Worm (Caenorhabditis elegans) whole organism, L4 larva: ENCODE measurements around the gene snt-1.

ENCODE experiments used
- F49E8.2 ChIP-seq: sonication (generic microtip); optimal IDR thresholded peaks from 2 replicates; lab custom pipeline; 2016; ENCODE audit warnings: missing compliant biosample characterization, mild to moderate bottlenecking, missing genetic modification characterization, borderline replicate concordance
- Y75B8A.6 ChIP-seq: fragments of 200-800 bp; sonication (Bioruptor generic); IDR thresholded peaks from 2 replicates; pipeline ENCODE4 v1.3.6; 2022; ENCODE audit warnings: missing genetic modification reagents, missing genetic modification characterization, missing compliant biosample characterization
- ZK546.5 ChIP-seq, 2 experiments: sonication (generic microtip); optimal IDR thresholded peaks; 2 replicates each; lab custom pipeline; 2017; ENCODE audit warnings: missing biosample characterization in 2 of 2, missing genetic modification characterization in 2 of 2
- aha-1 ChIP-seq: fragments of 150-350 bp; peaks from one replicate; lab custom pipeline; 2014; ENCODE audit warnings: missing biosample characterization, missing genetic modification characterization
- aly-2 ChIP-seq: sonication (generic microtip); optimal IDR thresholded peaks from 2 replicates; lab custom pipeline; 2018; ENCODE audit warnings: missing biosample characterization, missing genetic modification characterization
- ama-1 ChIP-seq: fragments of 150-350 bp; optimal IDR thresholded peaks from 2 replicates; lab custom pipeline; 2014; ENCODE audit warnings: inconsistent platforms, mixed read lengths
- ctbp-1 ChIP-seq: fragments of 200-800 bp; sonication (Bioruptor generic); IDR thresholded peaks from 2 replicates; pipeline ENCODE4 v1.3.6; 2022; ENCODE audit warnings: missing genetic modification reagents, missing genetic modification characterization, missing compliant biosample characterization
- fos-1 ChIP-seq: fragments of 150-350 bp; optimal IDR thresholded peaks from 2 replicates; lab custom pipeline; 2014; ENCODE audit warnings: missing biosample characterization, missing genetic modification characterization
- hif-1 ChIP-seq, 2 experiments: sonication (generic microtip); optimal IDR thresholded peaks; 2 replicates each; lab custom pipeline; 2016 to 2017; ENCODE audit warnings: missing compliant biosample characterization in 2 of 2, missing genetic modification characterization in 2 of 2, missing genetic modification reagents in 2 of 2, missing genotype in 2 of 2, mild to moderate bottlenecking in 1 of 2
- hmg-1.1 ChIP-seq: fragments of 200-800 bp; sonication (Bioruptor generic); IDR thresholded peaks from 2 replicates; pipeline ENCODE4 v1.3.6; 2022; ENCODE audit warnings: missing genetic modification reagents, missing genetic modification characterization, missing compliant biosample characterization
- lim-7 ChIP-seq: fragments of 200-800 bp; sonication (Bioruptor generic); IDR thresholded peaks from 2 replicates; pipeline ENCODE4 v1.3.6; 2022; ENCODE audit warnings: missing genetic modification characterization, missing compliant biosample characterization
- lin-1 ChIP-seq: fragments of 200-800 bp; sonication (Bioruptor generic); IDR thresholded peaks from 2 replicates; pipeline ENCODE4 v1.3.6; 2022; ENCODE audit warnings: missing genetic modification reagents, missing genetic modification characterization, missing compliant biosample characterization
- lin-39 ChIP-seq: fragments of 150-350 bp; optimal IDR thresholded peaks from 2 replicates; lab custom pipeline; 2014; ENCODE audit warnings: missing biosample characterization, missing genetic modification reagents, missing genetic modification characterization
- lir-3 ChIP-seq: sonication (generic microtip); optimal IDR thresholded peaks from 2 replicates; lab custom pipeline; 2016; ENCODE audit warnings: mild to moderate bottlenecking, missing genetic modification characterization, missing compliant biosample characterization
- lsy-2 ChIP-seq, 2 experiments: fragments of 150-350 bp in 1 of 2; sonication (generic microtip) in 1 of 2; optimal IDR thresholded peaks; 2 replicates each; lab custom pipeline; 2014 to 2017; ENCODE audit warnings: missing biosample characterization in 2 of 2, missing genetic modification characterization in 2 of 2
- madf-5 ChIP-seq, 2 experiments: fragments of 200-800 bp; sonication (Bioruptor generic); IDR thresholded peaks; 2 replicates each; pipeline ENCODE4 v1.3.6; 2022; ENCODE audit warnings: missing compliant biosample characterization in 2 of 2, missing genetic modification characterization in 2 of 2
- mdl-1 ChIP-seq, 2 experiments: fragments of 150-350 bp in 1 of 2; sonication (generic microtip) in 1 of 2; optimal IDR thresholded peaks; 2 replicates each; lab custom pipeline; 2014 to 2017; ENCODE audit warnings: missing biosample characterization in 2 of 2, missing genetic modification characterization in 2 of 2
- mdt-29 ChIP-seq: fragments of 200-800 bp; sonication (Bioruptor generic); IDR thresholded peaks from 2 replicates; pipeline ENCODE4 v1.3.6; 2022; ENCODE audit warnings: missing genetic modification reagents, missing genetic modification characterization, missing compliant biosample characterization
- mep-1 ChIP-seq: fragments of 150-350 bp; sonication (generic microtip); optimal IDR thresholded peaks from 3 replicates; lab custom pipeline; 2014; ENCODE audit warnings: missing biosample characterization, missing genetic modification characterization
- mxl-2 ChIP-seq: fragments of 200-800 bp; sonication (Bioruptor generic); conservative IDR thresholded peaks from 2 replicates; pipeline ENCODE4 v1.3.6; 2022; ENCODE audit warnings: missing genetic modification reagents, missing genetic modification characterization, missing compliant biosample characterization
- nhr-237 ChIP-seq: sonication (generic microtip); optimal IDR thresholded peaks from 2 replicates; lab custom pipeline; 2017; ENCODE audit warnings: missing biosample characterization, missing genetic modification characterization
- nhr-25 ChIP-seq: sonication (generic microtip); optimal IDR thresholded peaks from 2 replicates; lab custom pipeline; 2017; ENCODE audit warnings: missing genetic modification characterization, mild to moderate bottlenecking, missing compliant biosample characterization, antibody characterized with exemption, moderate library complexity, borderline replicate concordance; ENCODE audit not compliant: insufficient read depth
- nhr-28 ChIP-seq: fragments of 150-350 bp; optimal IDR thresholded peaks from 2 replicates; lab custom pipeline; 2014; ENCODE audit warnings: missing biosample characterization, missing genetic modification characterization
- nhr-41 ChIP-seq: fragments of 200-800 bp; sonication (Bioruptor generic); IDR thresholded peaks from 2 replicates; pipeline ENCODE4 v1.3.6; 2022; ENCODE audit warnings: missing genetic modification reagents, missing genetic modification characterization, missing compliant biosample characterization
- nhr-48 ChIP-seq: sonication (generic microtip); optimal IDR thresholded peaks from 2 replicates; lab custom pipeline; 2016; ENCODE audit warnings: mild to moderate bottlenecking, missing genetic modification characterization, missing compliant biosample characterization
- pqm-1 ChIP-seq: sonication (generic microtip); optimal IDR thresholded peaks from 2 replicates; lab custom pipeline; 2017; ENCODE audit warnings: missing biosample characterization, missing genetic modification characterization
- saeg-2 ChIP-seq: fragments of 200-800 bp; sonication (Bioruptor generic); IDR thresholded peaks from 2 replicates; pipeline ENCODE4 v1.3.6; 2022; ENCODE audit warnings: missing genetic modification reagents, missing genetic modification characterization, missing compliant biosample characterization
- sdz-12 ChIP-seq: fragments of 200-800 bp; sonication (Bioruptor generic); optimal IDR thresholded peaks from 2 replicates; lab custom pipeline; 2018; ENCODE audit warnings: mild to moderate bottlenecking, missing genetic modification characterization, missing compliant biosample characterization
- skn-1 ChIP-seq: fragments of 150-350 bp; optimal IDR thresholded peaks from 2 replicates; lab custom pipeline; 2014; ENCODE audit warnings: missing biosample characterization, missing genetic modification characterization
- unc-130 ChIP-seq: sonication (generic microtip); optimal IDR thresholded peaks from 2 replicates; lab custom pipeline; 2016; ENCODE audit warnings: missing genetic modification reagents, missing genetic modification characterization, missing compliant biosample characterization
- unc-39 ChIP-seq: sonication (generic microtip); optimal IDR thresholded peaks from 2 replicates; lab custom pipeline; 2017; ENCODE audit warnings: missing biosample characterization, missing genetic modification characterization
- unc-62 ChIP-seq, 3 experiments: fragments of 150-350 bp in 1 of 3; sonication (generic microtip); optimal IDR thresholded peaks in 2 of 3; peaks in 1 of 3; 1 replicate in 1 of 3; 2 replicates in 2 of 3; lab custom pipeline; 2014 to 2017; ENCODE audit warnings: missing biosample characterization in 3 of 3, missing genetic modification characterization in 3 of 3, missing genetic modification reagents in 3 of 3, missing genotype in 1 of 3
- vab-7 ChIP-seq: fragments of 200-800 bp; sonication (Bioruptor generic); IDR thresholded peaks from 2 replicates; pipeline ENCODE4 v1.3.6; 2022; ENCODE audit warnings: missing genetic modification reagents, missing genetic modification characterization, missing compliant biosample characterization
- zag-1 ChIP-seq: fragments of 150-350 bp; optimal IDR thresholded peaks from 2 replicates; lab custom pipeline; 2014; ENCODE audit warnings: missing biosample characterization, missing genetic modification characterization
- ztf-11 ChIP-seq: fragments of 150-350 bp; optimal IDR thresholded peaks from 2 replicates; lab custom pipeline; 2014; ENCODE audit warnings: missing biosample characterization, missing genetic modification characterization

snt-1 gene

DNA sequence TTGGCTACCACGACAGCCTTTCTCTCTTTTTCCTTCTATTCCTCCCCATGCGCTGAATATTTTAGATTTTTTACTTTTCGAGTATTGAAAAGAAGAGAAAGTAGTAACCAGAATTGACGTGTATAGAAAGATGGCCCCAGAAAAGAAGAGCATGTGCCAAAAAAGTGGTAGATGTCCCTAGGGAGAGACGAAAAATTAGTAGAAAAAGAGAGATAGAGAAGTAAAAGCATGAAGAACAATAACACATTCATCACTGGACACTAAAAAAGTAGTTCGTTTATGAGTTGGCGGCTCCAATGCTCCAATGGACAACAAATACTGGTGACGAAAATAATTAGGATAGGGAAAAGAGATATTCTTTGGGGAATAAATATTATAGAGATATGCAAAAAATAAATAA lies 1.8 kb downstream of the snt-1 start (continued):
- no peak for TF ChIP-seq lim-7
- TF ChIP-seq unc-39 (tag; lab: Kevin White, UChicago), result no peak
- TF ChIP-seq hmg-1.1 (GFP tag; lab: Robert Waterston, UW), result 0 out of 2 replicates have a peak, but pooled peaks have one; percentile 21
- TF ChIP-seq ZK546.5 (tag; optimal IDR thresholded peaks at IDR 0.05; lab: Kevin White, UChicago), result no peak
- no peak for TF ChIP-seq sdz-12 (GFP tag; lab: Kevin White, UChicago)
- no peak for TF ChIP-seq zag-1 (tag; lab: Kevin White, UChicago)
- no peak for TF ChIP-seq nhr-25 (tag; lab: Kevin White, UChicago)
- no peak for TF ChIP-seq ama-1 (lab: Kevin White, UChicago)
- no peak for TF ChIP-seq hif-1 (tag; optimal IDR thresholded peaks at IDR 0.05; lab: Kevin White, UChicago)
- TF ChIP-seq aha-1 (tag; lab: Kevin White, UChicago), result peak; percentile 55
- no peak for TF ChIP-seq skn-1 (tag; lab: Kevin White, UChicago)
- TF ChIP-seq mdl-1 (tag; optimal IDR thresholded peaks at IDR 0.05; lab: Kevin White, UChicago), result peak in 1 of 2 experiments; percentile 33
- no peak for TF ChIP-seq lir-3 (tag; lab: Kevin White, UChicago)
- TF ChIP-seq unc-62 (GFP tag; optimal IDR thresholded peaks at IDR 0.05 in 1 of 2; lab: Kevin White, UChicago), result peak in 1 of 2 experiments; percentile 92
- no peak for TF ChIP-seq unc-62 (tag; optimal IDR thresholded peaks at IDR 0.05; lab: Kevin White, UChicago)
- TF ChIP-seq pqm-1 (tag; lab: Kevin White, UChicago), result no peak
- TF ChIP-seq nhr-48, result no peak
- no peak for TF ChIP-seq unc-130 (GFP tag; lab: Kevin White, UChicago)
- no peak for TF ChIP-seq mxl-2 (GFP tag; lab: Robert Waterston, UW)
- TF ChIP-seq mep-1 (tag; lab: Kevin White, UChicago), result no peak
- TF ChIP-seq madf-5 (GFP tag; IDR thresholded peaks at IDR 0.05; lab: Robert Waterston, UW), result no peak
- no peak for TF ChIP-seq aly-2 (tag; lab: Kevin White, UChicago)
- no peak for TF ChIP-seq nhr-41 (GFP tag; lab: Robert Waterston, UW)
- no peak for TF ChIP-seq fos-1
- TF ChIP-seq mdt-29 (GFP tag; lab: Robert Waterston, UW), result no peak
- TF ChIP-seq saeg-2, result no peak

DNA sequence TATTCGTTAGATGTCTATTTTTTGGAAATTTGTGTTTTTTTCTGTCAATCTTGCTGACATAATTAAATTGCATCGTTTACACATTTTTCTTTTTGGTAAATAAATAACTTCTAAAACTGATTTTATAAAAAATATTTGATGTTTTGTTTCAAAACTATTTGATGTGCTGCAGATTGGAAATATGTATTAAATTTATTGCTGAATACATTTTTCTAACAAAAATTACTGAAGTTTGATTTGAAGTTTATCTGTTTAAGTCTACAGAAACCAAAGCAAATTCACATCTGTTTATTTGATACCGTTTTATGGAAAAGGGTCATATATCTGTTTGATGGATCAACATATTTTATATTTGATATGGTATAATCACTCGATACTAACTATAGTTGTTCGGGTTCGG lies 5.6 kb downstream of the snt-1 start:
- TF ChIP-seq nhr-237 (tag; lab: Kevin White, UChicago) (no peak), unc-62 (GFP tag; optimal IDR thresholded peaks at IDR 0.05 in 1 of 2; lab: Kevin White, UChicago) (peak in 1 of 2 experiments; percentile 97), unc-62 (tag; optimal IDR thresholded peaks at IDR 0.05; lab: Kevin White, UChicago) (no peak), Y75B8A.6 (GFP tag; lab: Robert Waterston, UW) (no peak), F49E8.2 (no peak)
- TF ChIP-seq, all 104 proteins: peak for 1

DNA sequence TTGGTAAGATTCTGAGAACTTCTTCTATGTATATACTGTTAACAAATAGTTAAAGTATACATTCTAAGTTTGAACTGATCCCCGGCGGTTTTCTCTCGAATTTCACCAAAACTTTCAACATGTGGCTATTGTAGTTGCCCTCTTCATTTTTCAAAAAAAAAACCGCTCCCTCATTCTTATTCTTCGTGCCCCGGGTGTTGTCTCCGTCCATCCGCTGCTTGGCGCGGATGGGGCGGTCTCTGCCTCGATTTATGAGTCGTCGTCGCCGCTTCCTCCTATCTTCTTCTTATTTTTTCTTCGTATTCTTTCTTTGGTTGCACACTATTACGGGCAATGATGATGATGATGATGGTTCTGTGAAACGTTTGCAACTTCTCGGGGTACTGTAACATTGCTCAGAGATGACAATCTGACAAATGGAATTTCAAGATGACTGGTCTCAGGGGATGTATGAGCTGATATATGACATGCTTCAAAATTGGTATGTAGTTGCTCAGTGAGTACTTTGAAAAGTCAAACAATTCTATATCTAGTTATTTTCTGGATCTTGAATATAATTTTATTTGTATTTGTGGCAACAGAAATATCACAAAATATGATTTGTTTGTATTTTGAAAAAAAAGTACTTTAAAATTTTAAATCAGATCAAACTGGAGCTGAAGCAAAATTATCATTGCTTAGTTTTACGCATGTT lies 9.7 kb downstream of the snt-1 start:
- TF ChIP-seq lin-1 (no peak), aha-1 (tag; lab: Kevin White, UChicago) (peak; percentile 65), vab-7 (GFP tag; lab: Robert Waterston, UW) (peak; percentile 38; the same call in 1 of the 2 replicates), ztf-11 (tag; lab: Kevin White, UChicago) (no peak), nhr-28 (tag; lab: Kevin White, UChicago) (peak; percentile 30), lin-39 (tag; lab: Kevin White, UChicago) (no peak), ctbp-1 (GFP tag; lab: Robert Waterston, UW) (0 out of 2 replicates have a peak, but pooled peaks have one; percentile 23), unc-62 (GFP tag; optimal IDR thresholded peaks at IDR 0.05 in 1 of 2; lab: Kevin White, UChicago) (peak in 1 of 2 experiments; percentile 95), unc-62 (tag; optimal IDR thresholded peaks at IDR 0.05; lab: Kevin White, UChicago) (no peak), lsy-2 (tag; optimal IDR thresholded peaks at IDR 0.05; lab: Kevin White, UChicago) (peak in 1 of 2 experiments; percentile 27)
- TF ChIP-seq, all 104 proteins: peak for 6
